Fruit fly (Drosophila melanogaster) whole organism, embryonic: ENCODE data around the gene CG17349.

Source experiments
- Aef1 ChIP-seq: fragments of 200-800 bp; sonication (Bioruptor generic); IDR thresholded peaks from 3 replicates; pipeline ENCODE4 v1.3.6; 2022; ENCODE audit warnings: missing biosample characterization, missing genetic modification characterization
- Bdp1 ChIP-seq: fragments of 200-800 bp; sonication (Bioruptor generic); optimal IDR thresholded peaks from 3 replicates; lab custom pipeline; 2016; ENCODE audit warnings: missing biosample characterization, missing genetic modification characterization
- Bteb2 ChIP-seq: fragments of 200-800 bp; sonication (Bioruptor generic); optimal IDR thresholded peaks from 2 replicates; lab custom pipeline; 2016; ENCODE audit warnings: missing biosample characterization, missing genetic modification characterization
- CG10366 ChIP-seq: fragments of 200-800 bp; sonication (Bioruptor generic); IDR thresholded peaks from 2 replicates; pipeline ENCODE4 v1.3.6; 2022; ENCODE audit warnings: missing biosample characterization, missing genetic modification characterization
- CG10431 ChIP-seq: fragments of 200-800 bp; sonication (Bioruptor generic); optimal IDR thresholded peaks from 3 replicates; lab custom pipeline; 2018; ENCODE audit warnings: missing biosample characterization, mild to moderate bottlenecking, missing genetic modification characterization
- CG11085 ChIP-seq: fragments of 200-800 bp; sonication (Bioruptor generic); IDR thresholded peaks from 2 replicates; pipeline ENCODE4 v1.3.6; 2022; ENCODE audit warnings: missing biosample characterization, missing genetic modification characterization
- CG11093 ChIP-seq: fragments of 200-800 bp; sonication (Bioruptor generic); IDR thresholded peaks from 3 replicates; pipeline ENCODE4 v1.3.6; 2022; ENCODE audit warnings: missing biosample characterization, missing genetic modification characterization
- CG14014 ChIP-seq: fragments of 200-800 bp; sonication (Bioruptor generic); IDR thresholded peaks from 2 replicates; pipeline ENCODE4 v1.3.6; 2022; ENCODE audit warnings: missing biosample characterization, missing genetic modification characterization
- CG16815 ChIP-seq: fragments of 200-800 bp; sonication (Bioruptor generic); optimal IDR thresholded peaks from 3 replicates; lab custom pipeline; 2017; ENCODE audit warnings: missing biosample characterization, mild to moderate bottlenecking, missing genetic modification characterization
- CG17186 ChIP-seq: fragments of 200-800 bp; sonication (Bioruptor generic); optimal IDR thresholded peaks from 3 replicates; lab custom pipeline; 2017; ENCODE audit warnings: missing biosample characterization, missing genetic modification reagents, missing genetic modification characterization
- CG2120 ChIP-seq: fragments of 200-800 bp; sonication (Bioruptor generic); optimal IDR thresholded peaks from 3 replicates; lab custom pipeline; 2016; ENCODE audit warnings: missing biosample characterization, missing genetic modification characterization
- CG3065 ChIP-seq: fragments of 200-800 bp; sonication (Bioruptor generic); optimal IDR thresholded peaks from 2 replicates; lab custom pipeline; 2016; ENCODE audit warnings: missing biosample characterization, missing genetic modification characterization
- CG32532 ChIP-seq: fragments of 200-800 bp; sonication (Bioruptor generic); IDR thresholded peaks from 2 replicates; pipeline ENCODE4 v1.3.6; 2022; ENCODE audit warnings: missing biosample characterization, missing genetic modification characterization
- CG3726 ChIP-seq: fragments of 200-800 bp; sonication (Bioruptor generic); IDR thresholded peaks from 3 replicates; pipeline ENCODE4, ENCODE4 v1.3.6; 2022; ENCODE audit warnings: missing biosample characterization, missing genetic modification characterization
- CG4328 ChIP-seq: fragments of 200-800 bp; sonication (Bioruptor generic); optimal IDR thresholded peaks from 3 replicates; lab custom pipeline; 2017; ENCODE audit warnings: missing biosample characterization, missing genetic modification reagents, missing genetic modification characterization
- CG4707 ChIP-seq: fragments of 200-800 bp; sonication (Bioruptor generic); optimal IDR thresholded peaks from 2 replicates; lab custom pipeline; 2018; ENCODE audit warnings: missing biosample characterization, mild to moderate bottlenecking, missing genetic modification characterization, moderate library complexity
- CG5245 ChIP-seq: fragments of 200-800 bp; sonication (Bioruptor generic); optimal IDR thresholded peaks from 3 replicates; lab custom pipeline; 2016; ENCODE audit warnings: missing biosample characterization, missing genetic modification characterization
- CG6813 ChIP-seq: fragments of 200-800 bp; sonication (Bioruptor generic); optimal IDR thresholded peaks from 2 replicates; lab custom pipeline; 2017; ENCODE audit warnings: missing biosample characterization, missing genetic modification characterization, mild to moderate bottlenecking, moderate library complexity, missing genetic modification reagents
- CG7963 ChIP-seq: fragments of 200-800 bp; sonication (Bioruptor generic); IDR thresholded peaks from 3 replicates; pipeline ENCODE4 v1.3.6; 2022; ENCODE audit warnings: missing biosample characterization, missing genetic modification characterization; ENCODE audit not compliant: partially characterized antibody
- CG9797 ChIP-seq: fragments of 200-800 bp; sonication (Bioruptor generic); optimal IDR thresholded peaks from 3 replicates; lab custom pipeline; 2018; ENCODE audit warnings: missing biosample characterization, mild to moderate bottlenecking, missing genetic modification characterization
- Dek ChIP-seq: fragments of 200-800 bp; sonication (Bioruptor generic); optimal IDR thresholded peaks from 3 replicates; lab custom pipeline; 2019; ENCODE audit warnings: missing biosample characterization, mild to moderate bottlenecking, missing genetic modification characterization, moderate library complexity
- Dip2 ChIP-seq: fragments of 200-800 bp; sonication (Bioruptor generic); IDR thresholded peaks from 2 replicates; pipeline ENCODE4 v1.3.6; 2022; ENCODE audit warnings: missing biosample characterization, missing genetic modification characterization
- Drgx ChIP-seq: fragments of 200-800 bp; sonication (Bioruptor generic); IDR thresholded peaks from 2 replicates; pipeline ENCODE4 v1.3.6; 2022; ENCODE audit warnings: missing biosample characterization, missing genetic modification characterization
- Ets97D ChIP-seq: fragments of 200-800 bp; sonication (Bioruptor generic); optimal IDR thresholded peaks from 3 replicates; lab custom pipeline; 2016; ENCODE audit warnings: missing biosample characterization, missing genetic modification characterization
- Gug ChIP-seq: fragments of 200-800 bp; sonication (Bioruptor generic); IDR thresholded peaks from 4 replicates; pipeline ENCODE4 v1.3.6; 2022; ENCODE audit warnings: missing biosample characterization, missing genetic modification characterization
- Mes4 ChIP-seq: fragments of 200-800 bp; sonication (Bioruptor generic); optimal IDR thresholded peaks from 2 replicates; lab custom pipeline; 2016; ENCODE audit warnings: missing biosample characterization, missing genetic modification characterization
- Mrtf ChIP-seq: fragments of 200-800 bp; sonication (Bioruptor generic); IDR thresholded peaks from 3 replicates; pipeline ENCODE4 v1.3.6; 2022; ENCODE audit warnings: missing biosample characterization, missing genetic modification characterization
- Nf-YA ChIP-seq: fragments of 200-800 bp; sonication (Bioruptor generic); IDR thresholded peaks from 2 replicates; pipeline ENCODE4 v1.3.6; 2022; ENCODE audit warnings: missing biosample characterization, missing genetic modification characterization
- Oaz ChIP-seq: fragments of 200-800 bp; sonication (Bioruptor generic); IDR thresholded peaks from 2 replicates; pipeline ENCODE4 v1.3.6; 2022; ENCODE audit warnings: missing biosample characterization, missing genetic modification characterization
- Oli ChIP-seq: fragments of 200-800 bp; sonication (Bioruptor generic); optimal IDR thresholded peaks from 2 replicates; lab custom pipeline; 2018; ENCODE audit warnings: missing biosample characterization, mild to moderate bottlenecking, missing genetic modification characterization, moderate library complexity
- Poxn ChIP-seq: fragments of 200-800 bp; sonication (Bioruptor generic); IDR thresholded peaks from 2 replicates; pipeline ENCODE4 v1.3.6; 2022; ENCODE audit warnings: missing biosample characterization, missing genetic modification characterization
- Ptx1 ChIP-seq: fragments of 200-800 bp; sonication (Bioruptor generic); IDR thresholded peaks from 2 replicates; pipeline ENCODE4 v1.3.6; 2022; ENCODE audit warnings: missing biosample characterization, missing genetic modification characterization
- Scr ChIP-seq: fragments of 200-800 bp; sonication (Bioruptor generic); IDR thresholded peaks from 2 replicates; pipeline ENCODE4 v1.3.6; 2022; ENCODE audit warnings: missing biosample characterization, missing genetic modification characterization; ENCODE audit not compliant: partially characterized antibody
- Spps ChIP-seq: fragments of 200-800 bp; sonication (Bioruptor generic); optimal IDR thresholded peaks from 2 replicates; lab custom pipeline; 2018; ENCODE audit warnings: missing biosample characterization, mild to moderate bottlenecking, missing genetic modification characterization
- TFAM ChIP-seq: fragments of 200-800 bp; sonication (Bioruptor generic); optimal IDR thresholded peaks from 2 replicates; lab custom pipeline; 2017; ENCODE audit warnings: missing biosample characterization, missing genetic modification characterization, inconsistent platforms
- ap ChIP-seq: fragments of 200-800 bp; sonication (Bioruptor generic); IDR thresholded peaks from 2 replicates; pipeline ENCODE4 v1.3.6; 2022; ENCODE audit warnings: missing biosample characterization, missing genetic modification characterization
- az2 ChIP-seq: fragments of 200-800 bp; sonication (Bioruptor generic); optimal IDR thresholded peaks from 3 replicates; lab custom pipeline; 2016; ENCODE audit warnings: missing biosample characterization, missing genetic modification characterization
- bbx ChIP-seq: fragments of 200-800 bp; sonication (Bioruptor generic); IDR thresholded peaks from 2 replicates; pipeline ENCODE4 v1.3.6; 2022; ENCODE audit warnings: missing biosample characterization, missing genetic modification characterization; ENCODE audit not compliant: partially characterized antibody
- dpn ChIP-seq, 2 experiments: fragments of 200-800 bp; sonication (Bioruptor generic); optimal IDR thresholded peaks; 3 replicates each; lab custom pipeline; 2016; ENCODE audit warnings: missing biosample characterization in 2 of 2, missing genetic modification characterization in 2 of 2
- fd3F ChIP-seq: fragments of 200-800 bp; sonication (Bioruptor generic); optimal IDR thresholded peaks from 2 replicates; lab custom pipeline; 2018; ENCODE audit warnings: missing biosample characterization, mild to moderate bottlenecking, missing genetic modification characterization, moderate library complexity
- gce ChIP-seq: fragments of 200-800 bp; sonication (Bioruptor generic); IDR thresholded peaks from 3 replicates; pipeline ENCODE4 v1.3.6; 2022; ENCODE audit warnings: missing biosample characterization, missing genetic modification characterization
- hth ChIP-seq: fragments of >200 bp; optimal IDR thresholded peaks from 2 replicates; lab custom pipeline; 2017; ENCODE audit warnings: inconsistent platforms
- jigr1 ChIP-seq: fragments of 200-800 bp; sonication (Bioruptor generic); IDR thresholded peaks from 3 replicates; pipeline ENCODE4 v1.3.6; 2022; ENCODE audit warnings: missing biosample characterization, missing genetic modification characterization
- klu ChIP-seq: fragments of 200-800 bp; sonication (Bioruptor generic); IDR thresholded peaks from 2 replicates; pipeline ENCODE4 v1.3.6; 2022; ENCODE audit warnings: missing biosample characterization, missing genetic modification characterization
- peb ChIP-seq: fragments of 200-800 bp; sonication (Bioruptor generic); IDR thresholded peaks from 2 replicates; pipeline ENCODE4 v1.3.6; 2022; ENCODE audit warnings: missing biosample characterization, missing genetic modification characterization
- pita ChIP-seq: fragments of 200-800 bp; sonication (Bioruptor generic); optimal IDR thresholded peaks from 2 replicates; lab custom pipeline; 2017; ENCODE audit warnings: missing biosample characterization, mild to moderate bottlenecking, missing genetic modification characterization
- sna ChIP-seq: fragments of 200-800 bp; sonication (Bioruptor generic); IDR thresholded peaks from 2 replicates; pipeline ENCODE4 v1.3.6; 2022; ENCODE audit warnings: missing biosample characterization, missing genetic modification characterization; ENCODE audit not compliant: partially characterized antibody
- sob ChIP-seq: fragments of 200-800 bp; sonication (Bioruptor generic); IDR thresholded peaks from 2 replicates; pipeline ENCODE4 v1.3.6; 2022; ENCODE audit warnings: missing biosample characterization, missing genetic modification characterization
- tgo ChIP-seq: fragments of 200-800 bp; sonication (Bioruptor generic); IDR thresholded peaks from 3 replicates; pipeline ENCODE4 v1.3.6; 2022; ENCODE audit warnings: missing biosample characterization, missing genetic modification characterization
- unc-4 ChIP-seq: fragments of 200-800 bp; sonication (Bioruptor generic); IDR thresholded peaks from 2 replicates; pipeline ENCODE4 v1.3.6; 2022; ENCODE audit warnings: missing biosample characterization, missing genetic modification characterization; ENCODE audit not compliant: partially characterized antibody
- vfl ChIP-seq: fragments of 200-800 bp; sonication (Bioruptor generic); optimal IDR thresholded peaks from 2 replicates; lab custom pipeline; 2016; ENCODE audit warnings: missing biosample characterization, missing genetic modification characterization
- vvl ChIP-seq: fragments of 200-800 bp; sonication (Bioruptor generic); IDR thresholded peaks from 2 replicates; pipeline ENCODE4 v1.3.6; 2022; ENCODE audit warnings: missing biosample characterization, missing genetic modification characterization

CG17349 gene

DNA sequence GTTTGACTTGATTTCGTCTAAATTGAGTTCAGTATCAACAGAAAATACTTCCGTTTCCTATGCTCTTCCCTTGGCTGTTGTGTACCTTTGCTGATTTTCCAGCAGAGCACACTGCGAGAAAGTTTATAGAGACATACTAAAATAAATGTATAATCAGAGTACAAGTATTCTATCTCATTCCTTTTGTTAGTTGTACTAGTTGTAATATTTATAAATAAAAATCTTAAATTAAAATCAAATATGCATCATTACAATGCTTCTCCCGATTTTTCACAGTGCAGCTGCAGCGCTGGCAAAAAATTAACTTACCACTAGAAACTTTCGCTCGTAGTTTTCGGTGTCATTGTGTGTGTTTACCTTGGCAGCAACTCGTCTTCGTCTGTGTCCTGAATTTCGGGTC is 35.2 kb upstream of the CG17349 start (continued):
- TF ChIP-seq hth (lab: Kevin White, UChicago), result no peak
- TF ChIP-seq vvl (GFP tag; lab: Robert Waterston, UW), result peak; percentile 72
- no peak for TF ChIP-seq Gug (GFP tag; lab: Robert Waterston, UW)
- no peak for TF ChIP-seq Nf-YA (GFP tag; lab: Robert Waterston, UW)
- TF ChIP-seq Mes4, result no peak
- TF ChIP-seq Poxn (GFP tag; lab: Robert Waterston, UW), result no peak
- TF ChIP-seq Scr (GFP tag; lab: Robert Waterston, UW), result no peak
- peak; percentile 59 for TF ChIP-seq az2 (GFP tag; lab: Kevin White, UChicago)
- no peak for TF ChIP-seq CG4707 (GFP tag; lab: Kevin White, UChicago)
- TF ChIP-seq CG14014 (GFP tag; lab: Robert Waterston, UW), result peak; percentile 40; the same call in 1 of the 2 replicates
- no peak for TF ChIP-seq CG9797 (GFP tag; lab: Kevin White, UChicago)
- TF ChIP-seq Dek (tag; lab: Kevin White, UChicago), result no peak
- TF ChIP-seq CG3726, result no peak
- peak; percentile 43 for TF ChIP-seq CG5245 (GFP tag; lab: Kevin White, UChicago)
- no peak for TF ChIP-seq TFAM (GFP tag; lab: Kevin White, UChicago)
- TF ChIP-seq CG10431, result no peak
- no peak for TF ChIP-seq Bdp1 (GFP tag; lab: Kevin White, UChicago)
- no peak for TF ChIP-seq jigr1 (GFP tag; lab: Robert Waterston, UW)
- peak; percentile 31; the same call in 1 of the 2 replicates for TF ChIP-seq CG10366 (GFP tag; lab: Robert Waterston, UW)
- no peak for TF ChIP-seq CG7963 (GFP tag; lab: Robert Waterston, UW)
- 0 out of 2 replicates have a peak, but pooled peaks have one; percentile 39 for TF ChIP-seq peb (GFP tag; lab: Robert Waterston, UW)
- TF ChIP-seq ap (GFP tag; lab: Robert Waterston, UW), result peak; percentile 40; the same call in 1 of the 2 replicates
- TF ChIP-seq CG32532 (GFP tag; lab: Robert Waterston, UW), result peak; percentile 47
- peak; percentile 53 for TF ChIP-seq CG16815 (GFP tag; lab: Kevin White, UChicago)
- no peak for TF ChIP-seq CG11085
- TF ChIP-seq sna (GFP tag; lab: Robert Waterston, UW), result no peak
- TF ChIP-seq vfl (GFP tag; lab: Kevin White, UChicago), result peak; percentile 2
- TF ChIP-seq Mrtf (GFP tag; lab: Robert Waterston, UW), result no peak
- TF ChIP-seq bbx (GFP tag; lab: Robert Waterston, UW), result no peak
- TF ChIP-seq Drgx, result no peak
- no peak for TF ChIP-seq Oaz (GFP tag; lab: Robert Waterston, UW)
- TF ChIP-seq fd3F (GFP tag; lab: Kevin White, UChicago), result no peak
- no peak for TF ChIP-seq CG17186 (GFP tag; lab: Kevin White, UChicago)
- peak; percentile 56; the same call in 1 of the 2 replicates for TF ChIP-seq sob (GFP tag; lab: Robert Waterston, UW)
- TF ChIP-seq klu (GFP tag; lab: Robert Waterston, UW), result 0 out of 2 replicates have a peak, but pooled peaks have one; percentile 27
- no peak for TF ChIP-seq pita (GFP tag; lab: Kevin White, UChicago)
- TF ChIP-seq CG3065 (GFP tag; lab: Kevin White, UChicago), result no peak
- TF ChIP-seq gce (GFP tag; lab: Robert Waterston, UW), result no peak
- no peak for TF ChIP-seq CG11093 (GFP tag; lab: Robert Waterston, UW)
- peak in 1 of 2 experiments; percentile 40 for TF ChIP-seq dpn (GFP tag; optimal IDR thresholded peaks at IDR 0.05; lab: Kevin White, UChicago)
- peak; percentile 38; the same call in 2 of the 3 replicates for TF ChIP-seq Aef1 (GFP tag; lab: Robert Waterston, UW)
- no peak for TF ChIP-seq Dip2 (GFP tag; lab: Robert Waterston, UW)
- TF ChIP-seq Ets97D (GFP tag; lab: Kevin White, UChicago), result peak; percentile 19
- TF ChIP-seq Ptx1 (GFP tag; lab: Robert Waterston, UW), result peak; percentile 50
- peak; percentile 29 for TF ChIP-seq Bteb2 (GFP tag; lab: Kevin White, UChicago)
- peak; percentile 51; the same call in 2 of the 3 replicates for TF ChIP-seq tgo (GFP tag; lab: Robert Waterston, UW)
- TF ChIP-seq Oli (tag; lab: Kevin White, UChicago), result peak; percentile 59
- TF ChIP-seq CG4328 (GFP tag; lab: Kevin White, UChicago), result no peak
- TF ChIP-seq unc-4, result no peak
- TF ChIP-seq Spps (tag; lab: Kevin White, UChicago), result peak; percentile 46
- peak; percentile 54 for TF ChIP-seq CG2120 (GFP tag; lab: Kevin White, UChicago)
- peak; percentile 53 for TF ChIP-seq CG6813 (GFP tag; lab: Kevin White, UChicago)
